Fruit fly (Drosophila melanogaster): ENCODE measurements around the gene CG42819.

dm6 chr2L:8418113-8418885 is 29.2 kb upstream of the CG42819 start:
- TF ChIP-seq CG12605 (GFP tag; IDR thresholded peaks at IDR 0.05) (no peak), Ets98B (GFP tag; IDR thresholded peaks at IDR 0.05) (no peak)
